Worm (Caenorhabditis elegans): Measurements from ENCODE around the gene sri-51.

sri-51 gene

ce11 chrII:3237038-3237521 lies 38.2 kb upstream of the sri-51 start, which contains the start of the genes srz-67 and C17F4.11:
Gene srz-67, minus strand, starts transcription at chrII:3237138.
Gene C17F4.11, plus strand, starts transcription at chrII:3237471.
- no peak for TF ChIP-seq ceh-13 (GFP tag; optimal IDR thresholded peaks at IDR 0.05)
- TF ChIP-seq hmg-4 (GFP tag; optimal IDR thresholded peaks at IDR 0.05) = no peak

- TF ChIP-seq B0310.2 (tag; optimal IDR thresholded peaks at IDR 0.05) (no peak), scrt-1 (GFP tag; IDR thresholded peaks at IDR 0.05) (no peak), hmbx-1 (tag; optimal IDR thresholded peaks at IDR 0.05) (no peak), ama-1 (optimal IDR thresholded peaks at IDR 0.05) (no peak), ceh-13 (GFP tag; optimal IDR thresholded peaks at IDR 0.05) (no peak), ets-7 (tag; optimal IDR thresholded peaks at IDR 0.05) (no peak), pes-1 (GFP tag; IDR thresholded peaks at IDR 0.05) (no peak), sea-1 (GFP tag; conservative IDR thresholded peaks at IDR 0.05) (no peak), hmg-4 (GFP tag; optimal IDR thresholded peaks at IDR 0.05) (no peak), flt-1 (GFP tag; IDR thresholded peaks at IDR 0.05) (no peak), F13C5.2 (tag; optimal IDR thresholded peaks at IDR 0.05) (no peak), aly-1 (tag; optimal IDR thresholded peaks at IDR 0.05) (no peak), tra-4 (tag; optimal IDR thresholded peaks at IDR 0.05) (no peak), ceh-36 (tag; optimal IDR thresholded peaks at IDR 0.05) (no peak), hnd-1 (tag; optimal IDR thresholded peaks at IDR 0.05) (no peak), tbx-37 (GFP tag; conservative IDR thresholded peaks at IDR 0.05) (no peak), tbx-11 (GFP tag; IDR thresholded peaks at IDR 0.05) (no peak)
Observed at ce11 chrII:3234725-3235124, 35.8 kb upstream of the sri-51 start, which contains the start of gene C17F4.8. Gene C17F4.8, minus strand, starts transcription at chrII:3234825.

ce11 chrII:3230422-3230821 lies 31.5 kb upstream of the sri-51 start, which contains the start of gene srh-297:
Gene srh-297, minus strand, starts transcription at chrII:3230522.
- TF ChIP-seq tbx-37 (GFP tag; conservative IDR thresholded peaks at IDR 0.05) = no peak
- TF ChIP-seq ama-1 (optimal IDR thresholded peaks at IDR 0.05) = no peak
- TF ChIP-seq flt-1 (GFP tag; IDR thresholded peaks at IDR 0.05) = no peak
- no peak for TF ChIP-seq tbx-11 (GFP tag; IDR thresholded peaks at IDR 0.05)
- no peak for TF ChIP-seq hnd-1 (tag; optimal IDR thresholded peaks at IDR 0.05)
- TF ChIP-seq ets-7 (tag; optimal IDR thresholded peaks at IDR 0.05) = no peak
- TF ChIP-seq aly-1 (tag; optimal IDR thresholded peaks at IDR 0.05) = no peak
- no peak for TF ChIP-seq hmg-4 (GFP tag; optimal IDR thresholded peaks at IDR 0.05)
- TF ChIP-seq B0310.2 (tag; optimal IDR thresholded peaks at IDR 0.05) = no peak
- no peak for TF ChIP-seq F13C5.2 (tag; optimal IDR thresholded peaks at IDR 0.05)

- TF ChIP-seq sea-1 (GFP tag; conservative IDR thresholded peaks at IDR 0.05) (no peak), tra-4 (tag; optimal IDR thresholded peaks at IDR 0.05) (no peak)
Observed at ce11 chrII:3225780-3226179, 26.9 kb upstream of the sri-51 start, which contains the start of gene ZC239.17. Gene ZC239.17, minus strand, starts transcription at chrII:3225880.

- TF ChIP-seq B0310.2 (tag; optimal IDR thresholded peaks at IDR 0.05) (no peak), tra-4 (tag; optimal IDR thresholded peaks at IDR 0.05) (no peak), hmbx-1 (tag; optimal IDR thresholded peaks at IDR 0.05) (no peak), hnd-1 (tag; optimal IDR thresholded peaks at IDR 0.05) (no peak), flt-1 (GFP tag; IDR thresholded peaks at IDR 0.05) (no peak), ceh-36 (tag; optimal IDR thresholded peaks at IDR 0.05) (no peak), F13C5.2 (tag; optimal IDR thresholded peaks at IDR 0.05) (no peak), ets-7 (tag; optimal IDR thresholded peaks at IDR 0.05) (no peak), hmg-4 (GFP tag; optimal IDR thresholded peaks at IDR 0.05) (no peak), tbx-37 (GFP tag; conservative IDR thresholded peaks at IDR 0.05) (no peak), ama-1 (optimal IDR thresholded peaks at IDR 0.05) (no peak)
Observed at ce11 chrII:3225200-3225599, 26.3 kb upstream of the sri-51 start, which contains the start of gene ZC239.16. Gene ZC239.16, minus strand, starts transcription at chrII:3225319.

ce11 chrII:3224631-3225030 lies 25.7 kb upstream of the sri-51 start, which contains the start of gene ZC239.15:
Gene ZC239.15, minus strand, starts transcription at chrII:3224731.
- TF ChIP-seq B0310.2 (tag; optimal IDR thresholded peaks at IDR 0.05) (no peak), hmg-4 (GFP tag; optimal IDR thresholded peaks at IDR 0.05) (no peak), F13C5.2 (tag; optimal IDR thresholded peaks at IDR 0.05) (no peak), hmbx-1 (tag; optimal IDR thresholded peaks at IDR 0.05) (no peak), ama-1 (optimal IDR thresholded peaks at IDR 0.05) (no peak), flt-1 (GFP tag; IDR thresholded peaks at IDR 0.05) (no peak), sea-1 (GFP tag; conservative IDR thresholded peaks at IDR 0.05) (no peak), ceh-13 (GFP tag; optimal IDR thresholded peaks at IDR 0.05) (no peak), tra-4 (tag; optimal IDR thresholded peaks at IDR 0.05) (no peak), ets-7 (tag; optimal IDR thresholded peaks at IDR 0.05) (no peak)

ce11 chrII:3222686-3223085 lies 23.8 kb upstream of the sri-51 start, which contains the start of gene ZC239.13:
Gene ZC239.13, minus strand, starts transcription at chrII:3222839.
- TF ChIP-seq hnd-1 (tag; optimal IDR thresholded peaks at IDR 0.05) (no peak), F13C5.2 (tag; optimal IDR thresholded peaks at IDR 0.05) (no peak), sea-1 (GFP tag; conservative IDR thresholded peaks at IDR 0.05) (no peak), pes-1 (GFP tag; IDR thresholded peaks at IDR 0.05) (no peak), tra-4 (tag; optimal IDR thresholded peaks at IDR 0.05) (no peak), tbx-37 (GFP tag; conservative IDR thresholded peaks at IDR 0.05) (no peak), hmg-4 (GFP tag; optimal IDR thresholded peaks at IDR 0.05) (no peak), ceh-36 (tag; optimal IDR thresholded peaks at IDR 0.05) (no peak), hmbx-1 (tag; optimal IDR thresholded peaks at IDR 0.05) (no peak), ama-1 (optimal IDR thresholded peaks at IDR 0.05) (no peak), B0310.2 (tag; optimal IDR thresholded peaks at IDR 0.05) (no peak), aly-1 (tag; optimal IDR thresholded peaks at IDR 0.05) (no peak), tbx-11 (GFP tag; IDR thresholded peaks at IDR 0.05) (no peak), flt-1 (GFP tag; IDR thresholded peaks at IDR 0.05) (no peak), scrt-1 (GFP tag; IDR thresholded peaks at IDR 0.05) (no peak), ets-7 (tag; optimal IDR thresholded peaks at IDR 0.05) (no peak), ceh-13 (GFP tag; optimal IDR thresholded peaks at IDR 0.05) (no peak)

- TF ChIP-seq hmbx-1 (tag; optimal IDR thresholded peaks at IDR 0.05) (no peak), tbx-11 (GFP tag; IDR thresholded peaks at IDR 0.05) (no peak), aly-1 (tag; optimal IDR thresholded peaks at IDR 0.05) (no peak), tra-4 (tag; optimal IDR thresholded peaks at IDR 0.05) (no peak), hmg-4 (GFP tag; optimal IDR thresholded peaks at IDR 0.05) (no peak), B0310.2 (tag; optimal IDR thresholded peaks at IDR 0.05) (no peak), flt-1 (GFP tag; IDR thresholded peaks at IDR 0.05) (no peak), ets-7 (tag; optimal IDR thresholded peaks at IDR 0.05) (no peak), scrt-1 (GFP tag; IDR thresholded peaks at IDR 0.05) (no peak), hnd-1 (tag; optimal IDR thresholded peaks at IDR 0.05) (no peak), ama-1 (optimal IDR thresholded peaks at IDR 0.05) (no peak), pes-1 (GFP tag; IDR thresholded peaks at IDR 0.05) (no peak), ceh-36 (tag; optimal IDR thresholded peaks at IDR 0.05) (no peak), ceh-13 (GFP tag; optimal IDR thresholded peaks at IDR 0.05) (no peak), tbx-37 (GFP tag; conservative IDR thresholded peaks at IDR 0.05) (no peak), sea-1 (GFP tag; conservative IDR thresholded peaks at IDR 0.05) (no peak), F13C5.2 (tag; optimal IDR thresholded peaks at IDR 0.05) (no peak)
Observed at ce11 chrII:3221730-3222129, 22.8 kb upstream of the sri-51 start, which contains the start of gene ZC239.14. Gene ZC239.14, minus strand, starts transcription at chrII:3222034.
